Fruit fly (Drosophila melanogaster): Measurements from ENCODE around the gene CG45067.

The CG45067 gene

dm6 chr3L:3159309-3160194, 45.3 kb upstream of the CG45067 start, which contains the start of the genes ND-30 and CG15812 (continued):
- TF ChIP-seq Dip3 (GFP tag; optimal IDR thresholded peaks at IDR 0.05) (no peak), Fer3 (tag; optimal IDR thresholded peaks at IDR 0.05) (no peak), CG9727 (GFP tag; optimal IDR thresholded peaks at IDR 0.05) (peak; percentile 4), btn (GFP tag; optimal IDR thresholded peaks at IDR 0.05) (no peak)

dm6 chr3L:3157651-3158050, 43.4 kb upstream of the CG45067 start:
- TF ChIP-seq Mad (GFP tag; optimal IDR thresholded peaks at IDR 0.05) (no peak), CrebB (tag; optimal IDR thresholded peaks at IDR 0.05) (no peak), fd96Cb (tag; optimal IDR thresholded peaks at IDR 0.05) (no peak), CG14667 (GFP tag; IDR thresholded peaks at IDR 0.05) (no peak), Pdp1 (GFP tag; optimal IDR thresholded peaks at IDR 0.05) (no peak), Ets65A (GFP tag) (no peak), vnd (GFP tag; IDR thresholded peaks at IDR 0.05; ENCODE audit: partially characterized antibody) (no peak), Rfx (GFP tag; IDR thresholded peaks at IDR 0.05) (no peak), Lpt (GFP tag; optimal IDR thresholded peaks at IDR 0.05) (no peak), CG7987 (GFP tag; optimal IDR thresholded peaks at IDR 0.05) (no peak), CG2202 (tag; optimal IDR thresholded peaks at IDR 0.05) (no peak), CG17361 (GFP tag; IDR thresholded peaks at IDR 0.05) (no peak), jumu (GFP tag; optimal IDR thresholded peaks at IDR 0.05) (no peak), ato (GFP tag; IDR thresholded peaks at IDR 0.05; ENCODE audit: partially characterized antibody) (no peak), eve (GFP tag; optimal IDR thresholded peaks at IDR 0.05) (no peak), her (GFP tag; optimal IDR thresholded peaks at IDR 0.05) (no peak), CG17328 (GFP tag; IDR thresholded peaks at IDR 0.05) (no peak), CG4820 (GFP tag; optimal IDR thresholded peaks at IDR 0.05) (no peak), CG3281 (GFP tag; optimal IDR thresholded peaks at IDR 0.05) (no peak), CG6175 (GFP tag; IDR thresholded peaks at IDR 0.05) (no peak)

dm6 chr3L:3150376-3150775, 36.1 kb upstream of the CG45067 start:
- 0 out of 2 replicates have a peak, but pooled peaks have one; percentile 29 for TF ChIP-seq sob (GFP tag; IDR thresholded peaks at IDR 0.05)
- TF ChIP-seq Hr51 (GFP tag; optimal IDR thresholded peaks at IDR 0.05), result no peak
- peak; percentile 53 for TF ChIP-seq Med (GFP tag)
- peak in 1 of 2 experiments; percentile 91 for TF ChIP-seq Dfd (GFP tag; optimal IDR thresholded peaks at IDR 0.05)
- 0 out of 2 replicates have a peak, but pooled peaks have one; percentile 4 for TF ChIP-seq CG5953 (GFP tag; IDR thresholded peaks at IDR 0.05)
- no peak for TF ChIP-seq CG1603 (tag; optimal IDR thresholded peaks at IDR 0.05)
- 0 out of 2 replicates have a peak, but pooled peaks have one; percentile 21 for TF ChIP-seq CG42726 (GFP tag; IDR thresholded peaks at IDR 0.05; ENCODE audit: partially characterized antibody)
- TF ChIP-seq Ets65A (GFP tag), result peak; percentile 86

- TF ChIP-seq CG18262 (tag; optimal IDR thresholded peaks at IDR 0.05) (no peak), CG3726 (GFP tag; IDR thresholded peaks at IDR 0.05) (no peak), nerfin-2 (GFP tag; IDR thresholded peaks at IDR 0.05; ENCODE audit: partially characterized antibody) (0 out of 2 replicates have a peak, but pooled peaks have one; percentile 25), CG10565 (GFP tag; optimal IDR thresholded peaks at IDR 0.05) (no peak), Pdp1 (GFP tag; optimal IDR thresholded peaks at IDR 0.05) (peak in 1 of 2 experiments; percentile 100), CG12391 (tag; optimal IDR thresholded peaks at IDR 0.05) (no peak), CG1603 (tag; optimal IDR thresholded peaks at IDR 0.05) (no peak), caup (GFP tag; optimal IDR thresholded peaks at IDR 0.05; ENCODE audit: severe bottlenecking) (peak; percentile 8), CG10543 (GFP tag; optimal IDR thresholded peaks at IDR 0.05) (peak; percentile 96), Drgx (GFP tag; IDR thresholded peaks at IDR 0.05) (no peak), croc (GFP tag; conservative IDR thresholded peaks at IDR 0.05) (no peak), CG33557 (GFP tag; optimal IDR thresholded peaks at IDR 0.05) (no peak), Hr39 (optimal IDR thresholded peaks at IDR 0.05) (no peak), CG9609 (GFP tag; optimal IDR thresholded peaks at IDR 0.05) (no peak), mld (GFP tag; IDR thresholded peaks at IDR 0.05; ENCODE audit: partially characterized antibody) (no peak)
Observed at dm6 chr3L:3149060-3149872, 35.0 kb upstream of the CG45067 start.

Measured in whole organism, embryonic.